Worm (Caenorhabditis elegans) whole organism, L1 larva: Measurements from ENCODE around the gene tag-342.

Experiments used
- F16B12.6 ChIP-seq: fragments of 150-350 bp; optimal IDR thresholded peaks from 2 replicates; lab custom pipeline; 2014; ENCODE audit warnings: missing biosample characterization, missing genetic modification characterization
- ama-1 ChIP-seq: fragments of 150-350 bp; optimal IDR thresholded peaks from 2 replicates; lab custom pipeline; 2014
- elt-2 ChIP-seq: sonication (generic microtip); optimal IDR thresholded peaks from 2 replicates; lab custom pipeline; 2016; ENCODE audit warnings: missing genetic modification characterization, mild to moderate bottlenecking, inconsistent platforms, missing compliant biosample characterization, missing genetic modification reagents
- nhr-11 ChIP-seq: fragments of 150-350 bp; optimal IDR thresholded peaks from 2 replicates; lab custom pipeline; 2014; ENCODE audit warnings: missing biosample characterization, missing genetic modification characterization

DNA sequence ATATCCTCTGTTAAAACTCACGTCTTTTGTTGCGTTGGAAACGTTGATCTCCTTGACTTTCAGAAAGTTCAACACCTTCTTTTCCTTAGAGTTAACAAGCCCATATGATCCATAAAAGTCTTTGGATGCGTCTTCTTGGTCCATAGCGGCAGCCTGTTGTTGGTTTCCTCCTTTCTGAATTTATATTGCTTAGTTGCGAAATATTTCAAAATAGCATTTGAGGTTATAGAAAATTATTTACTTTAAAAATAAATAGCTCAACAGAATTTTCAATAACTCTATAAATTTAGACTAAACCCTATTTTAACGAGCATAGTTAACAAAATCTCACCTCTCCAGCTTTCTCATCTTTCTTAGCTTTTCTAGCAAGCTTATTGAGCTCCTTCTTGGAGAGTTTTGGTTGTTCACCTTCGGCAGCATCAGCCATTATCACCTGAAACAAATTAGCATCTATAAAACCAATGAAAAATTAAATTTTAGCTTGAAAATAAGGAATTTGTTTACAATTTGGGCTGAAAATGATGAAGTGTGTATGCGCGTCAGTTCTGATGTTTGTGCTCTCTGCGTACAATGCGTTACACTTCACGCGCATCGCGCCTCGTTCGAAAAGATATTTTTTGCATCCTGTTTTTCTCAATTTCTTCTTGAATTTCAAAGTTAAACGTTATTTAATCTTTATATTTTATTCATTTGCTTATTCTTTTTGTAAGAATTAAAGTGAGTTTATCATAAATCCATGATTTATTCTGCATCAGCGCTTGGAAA, 23.0 kb downstream of the tag-342 start, which contains the start of the genes dars-1 and ctr-9:
- TF ChIP-seq nhr-11 (tag; lab: Kevin White, UChicago) = no peak
- no peak for TF ChIP-seq elt-2
- TF ChIP-seq F16B12.6 (tag; lab: Kevin White, UChicago) = peak; percentile 86
- TF ChIP-seq ama-1 = no peak
